Fruit fly (Drosophila melanogaster) whole organism, wandering third instar larva: ENCODE measurements around the gene MED1.

Source experiments
- Abd-B ChIP-seq: fragments of >200 bp; optimal IDR thresholded peaks from 2 replicates; lab custom pipeline; 2017; ENCODE audit warnings: missing biosample characterization, missing genetic modification characterization
- CG9705 ChIP-seq: fragments of 200-800 bp; sonication (Bioruptor generic); optimal IDR thresholded peaks from 2 replicates; lab custom pipeline; 2018; ENCODE audit warnings: missing biosample characterization, mild to moderate bottlenecking, missing genetic modification characterization
- CrebA ChIP-seq: fragments of 200-800 bp; sonication (Bioruptor generic); optimal IDR thresholded peaks from 2 replicates; lab custom pipeline; 2016; ENCODE audit warnings: missing biosample characterization, mild to moderate bottlenecking, missing genetic modification characterization, borderline replicate concordance
- Dfd ChIP-seq: fragments of >200 bp; optimal IDR thresholded peaks from 2 replicates; lab custom pipeline; 2017; ENCODE audit warnings: missing biosample characterization, missing genetic modification characterization
- Dif ChIP-seq: fragments of 200-275, 200-300 bp; sonication (Bioruptor generic); optimal IDR thresholded peaks from 2 replicates; lab custom pipeline; 2018; ENCODE audit warnings: missing biosample characterization, missing genetic modification characterization; ENCODE audit not compliant: partially characterized antibody
- HLH106 ChIP-seq: fragments of 200-800 bp; optimal IDR thresholded peaks from 3 replicates; lab custom pipeline; 2019; ENCODE audit warnings: missing biosample characterization, mild to moderate bottlenecking, missing genetic modification characterization, moderate library complexity
- Hnf4 ChIP-seq: fragments of 200-800 bp; sonication (Bioruptor generic); optimal IDR thresholded peaks from 2 replicates; lab custom pipeline; 2016; ENCODE audit warnings: missing biosample characterization, mild to moderate bottlenecking, missing genetic modification characterization
- Hr83 ChIP-seq: fragments of 200-300 bp; sonication (Bioruptor generic); optimal IDR thresholded peaks from 2 replicates; lab custom pipeline; 2016; ENCODE audit warnings: missing biosample characterization, mild to moderate bottlenecking, missing genetic modification characterization, moderate library complexity; ENCODE audit not compliant: poor library complexity, severe bottlenecking
- Jra ChIP-seq: sonication (Bioruptor generic); optimal IDR thresholded peaks from 2 replicates; lab custom pipeline; 2016; ENCODE audit warnings: missing biosample characterization, missing genetic modification characterization
- Mio ChIP-seq: sonication (Bioruptor generic); optimal IDR thresholded peaks from 2 replicates; lab custom pipeline; 2016; ENCODE audit warnings: missing biosample characterization, missing genetic modification characterization
- Myc ChIP-seq: fragments of >200 bp; optimal IDR thresholded peaks from 2 replicates; lab custom pipeline; 2017
- Sp1 ChIP-seq: fragments of 200-800 bp; sonication (Bioruptor generic); optimal IDR thresholded peaks from 3 replicates; lab custom pipeline; 2019; ENCODE audit warnings: missing biosample characterization, mild to moderate bottlenecking, missing genetic modification characterization, moderate library complexity
- Vsx2 ChIP-seq: fragments of 200-300, 225-300 bp; sonication (Bioruptor generic); optimal IDR thresholded peaks from 2 replicates; lab custom pipeline; 2018; ENCODE audit warnings: missing biosample characterization, missing genetic modification characterization; ENCODE audit not compliant: partially characterized antibody
- brk ChIP-seq: fragments of 200-800 bp; sonication (Bioruptor generic); optimal IDR thresholded peaks from 2 replicates; lab custom pipeline; 2016; ENCODE audit warnings: missing biosample characterization, mild to moderate bottlenecking, missing genetic modification characterization
- dl ChIP-seq, 2 experiments: fragments of 175-275, 200-275 bp in 1 of 2; fragments of 200-275 bp in 1 of 2; sonication (Bioruptor generic); optimal IDR thresholded peaks; lab custom pipeline; 2018; ENCODE audit warnings: mild to moderate bottlenecking in 2 of 2, missing biosample characterization in 2 of 2, missing genetic modification characterization in 2 of 2, moderate library complexity in 2 of 2; ENCODE audit not compliant: partially characterized antibody in 2 of 2, insufficient read depth in 1 of 2
- dsf ChIP-seq: sonication (Bioruptor generic); optimal IDR thresholded peaks from 2 replicates; lab custom pipeline; 2016; ENCODE audit warnings: missing biosample characterization, missing genetic modification characterization, borderline replicate concordance
- ey ChIP-seq: fragments of 200-800 bp; sonication (Bioruptor generic); optimal IDR thresholded peaks from 2 replicates; lab custom pipeline; 2016; ENCODE audit warnings: missing biosample characterization, missing genetic modification characterization
- foxo ChIP-seq, 2 experiments: fragments of 200-800 bp; sonication (Bioruptor generic); optimal IDR thresholded peaks; 2 replicates in 1 of 2; 3 replicates in 1 of 2; lab custom pipeline; 2016 to 2017; ENCODE audit warnings: missing biosample characterization in 2 of 2, missing genetic modification characterization in 2 of 2
- fru ChIP-seq: fragments of 200-800 bp; sonication (Bioruptor generic); optimal IDR thresholded peaks from 3 replicates; lab custom pipeline; 2016; ENCODE audit warnings: missing biosample characterization, mild to moderate bottlenecking, missing genetic modification characterization
- h ChIP-seq: fragments of 200-800 bp; sonication (Bioruptor generic); optimal IDR thresholded peaks from 3 replicates; lab custom pipeline; 2016; ENCODE audit warnings: missing biosample characterization, mild to moderate bottlenecking, missing genetic modification characterization
- jim ChIP-seq: fragments of 175-275, 200-325 bp; sonication (Bioruptor generic); optimal IDR thresholded peaks from 2 replicates; lab custom pipeline; 2016; ENCODE audit warnings: missing biosample characterization, mild to moderate bottlenecking, missing genetic modification characterization
- lola ChIP-seq: fragments of >200 bp; optimal IDR thresholded peaks from 2 replicates; lab custom pipeline; 2017; ENCODE audit warnings: missing biosample characterization, missing genetic modification characterization
- pan ChIP-seq: fragments of >200 bp; optimal IDR thresholded peaks from 2 replicates; lab custom pipeline; 2017
- psq ChIP-seq: fragments of 200-800 bp; sonication (Bioruptor generic); optimal IDR thresholded peaks from 3 replicates; lab custom pipeline; 2017; ENCODE audit warnings: missing biosample characterization, mild to moderate bottlenecking, missing genetic modification characterization, moderate library complexity
- rgr ChIP-seq: fragments of 200-800 bp; sonication (Bioruptor generic); optimal IDR thresholded peaks from 3 replicates; lab custom pipeline; 2016; ENCODE audit warnings: missing biosample characterization, mild to moderate bottlenecking, missing genetic modification characterization
- sage ChIP-seq: fragments of 200-800 bp; sonication (Bioruptor generic); optimal IDR thresholded peaks from 2 replicates; lab custom pipeline; 2016; ENCODE audit warnings: missing biosample characterization, mild to moderate bottlenecking, missing genetic modification characterization
- sv ChIP-seq: fragments of 200-800 bp; sonication (Bioruptor generic); optimal IDR thresholded peaks from 3 replicates; lab custom pipeline; 2016; ENCODE audit warnings: missing biosample characterization, missing genetic modification characterization
- tai ChIP-seq: sonication (Bioruptor generic); optimal IDR thresholded peaks from 2 replicates; lab custom pipeline; 2016; ENCODE audit warnings: missing biosample characterization, missing genetic modification characterization
- usp ChIP-seq: fragments of >200 bp; optimal IDR thresholded peaks from 2 replicates; lab custom pipeline; 2017; ENCODE audit warnings: missing biosample characterization, missing genetic modification characterization
- woc ChIP-seq: sonication (Bioruptor generic); optimal IDR thresholded peaks from 2 replicates; lab custom pipeline; 2016; ENCODE audit warnings: missing biosample characterization, mild to moderate bottlenecking, missing genetic modification characterization

The MED1 gene

dm6 chr3L:21639059-21639458 lies 4.8 kb upstream of the MED1 start, which contains the start of gene CG32445:
Gene CG32445 (plus strand): TSS chr3L:21639359.
- TF ChIP-seq Hnf4 (GFP tag; lab: Kevin White, UChicago) = no peak
- no peak for TF ChIP-seq Abd-B (GFP tag; lab: Kevin White, UChicago)
- no peak for TF ChIP-seq usp (GFP tag; lab: Kevin White, UChicago)
- TF ChIP-seq jim = no peak
- no peak for TF ChIP-seq Jra (GFP tag; lab: Kevin White, UChicago)
- no peak for TF ChIP-seq tai (GFP tag; lab: Kevin White, UChicago)
- TF ChIP-seq psq = no peak

dm6 chr3L:21636265-21636993 lies 2.2 kb upstream of the MED1 start, which contains the start of gene CG32444:
Gene CG32444 (plus strand): TSS chr3L:21636947.
- TF ChIP-seq brk (GFP tag; lab: Kevin White, UChicago) (no peak), rgr (GFP tag; lab: Kevin White, UChicago) (no peak), Dif (GFP tag; lab: Kevin White, UChicago) (no peak), Hr83 (GFP tag; lab: Kevin White, UChicago) (no peak), woc (GFP tag; lab: Kevin White, UChicago) (no peak), foxo (GFP tag; optimal IDR thresholded peaks at IDR 0.05; lab: Kevin White, UChicago) (no peak), Abd-B (GFP tag; lab: Kevin White, UChicago) (no peak), CG9705 (GFP tag; lab: Kevin White, UChicago) (no peak), sv (GFP tag; lab: Kevin White, UChicago) (no peak), dl (GFP tag; optimal IDR thresholded peaks at IDR 0.05; lab: Kevin White, UChicago; ENCODE audit: insufficient read depth in 1 of 2, partially characterized antibody in 2 of 2) (no peak), jim (no peak), Mio (no peak), h (GFP tag; lab: Kevin White, UChicago) (no peak), HLH106 (tag; lab: Kevin White, UChicago) (no peak), pan (lab: Kevin White, UChicago) (no peak), usp (GFP tag; lab: Kevin White, UChicago) (no peak), Dfd (GFP tag; lab: Kevin White, UChicago) (no peak)

- TF ChIP-seq jim (no peak), dl (GFP tag; optimal IDR thresholded peaks at IDR 0.05; lab: Kevin White, UChicago; ENCODE audit: insufficient read depth in 1 of 2, partially characterized antibody in 2 of 2) (no peak), CrebA (GFP tag; lab: Kevin White, UChicago) (no peak), HLH106 (tag; lab: Kevin White, UChicago) (no peak), brk (GFP tag; lab: Kevin White, UChicago) (no peak), Dif (GFP tag; lab: Kevin White, UChicago) (no peak), dsf (no peak), Vsx2 (GFP tag; lab: Kevin White, UChicago) (no peak), Hr83 (GFP tag; lab: Kevin White, UChicago) (no peak), lola (GFP tag; lab: Kevin White, UChicago) (no peak), sage (GFP tag; lab: Kevin White, UChicago) (no peak), Mio (no peak), ey (GFP tag; lab: Kevin White, UChicago) (no peak), psq (no peak), pan (lab: Kevin White, UChicago) (no peak), fru (GFP tag; lab: Kevin White, UChicago) (no peak), Myc (lab: Kevin White, UChicago) (no peak), Sp1 (GFP tag; lab: Kevin White, UChicago) (no peak)
Measured at dm6 chr3L:21635208-21635607, 962 bp upstream of the MED1 start, which contains the start of gene ORMDL. Gene ORMDL (plus strand): TSS chr3L:21635305.

dm6 chr3L:21626036-21626614 lies 8.1 kb downstream of the MED1 start:
- TF ChIP-seq Hr83 (GFP tag; lab: Kevin White, UChicago) (peak; percentile 42), woc (GFP tag; lab: Kevin White, UChicago) (peak; percentile 11), sage (GFP tag; lab: Kevin White, UChicago) (peak; percentile 38), lola (GFP tag; lab: Kevin White, UChicago) (no peak), sv (GFP tag; lab: Kevin White, UChicago) (no peak)
